Worm (Caenorhabditis elegans) whole organism, L1 larva: ENCODE measurements around the gene sri-70.

ENCODE experiments used
- elt-3 ChIP-seq, 6 experiments: fragments of 150-350 bp in 1 of 6; sonication (generic microtip); optimal IDR thresholded peaks; 2 replicates each; lab custom pipeline; 2017 to 2018; ENCODE audit warnings: missing biosample characterization in 6 of 6, missing genetic modification characterization in 6 of 6, inconsistent platforms in 1 of 6
- fkh-10 ChIP-seq: sonication (generic microtip); optimal IDR thresholded peaks from 2 replicates; lab custom pipeline; 2017; ENCODE audit warnings: missing biosample characterization, missing genetic modification reagents, missing genetic modification characterization
- lin-39 ChIP-seq: fragments of 150-350 bp; optimal IDR thresholded peaks from 2 replicates; lab custom pipeline; 2014; ENCODE audit warnings: missing biosample characterization, missing genetic modification reagents, missing genetic modification characterization
- lsy-2 ChIP-seq, 2 experiments: fragments of 150-350 bp; optimal IDR thresholded peaks; 2 replicates each; lab custom pipeline; 2014; ENCODE audit warnings: missing biosample characterization in 2 of 2, missing genetic modification characterization in 2 of 2
- nhr-28 ChIP-seq: fragments of 150-350 bp; optimal IDR thresholded peaks from 2 replicates; lab custom pipeline; 2014; ENCODE audit warnings: missing biosample characterization, missing genetic modification characterization
- nhr-84 ChIP-seq: sonication (generic microtip); optimal IDR thresholded peaks from 2 replicates; lab custom pipeline; 2017; ENCODE audit warnings: missing biosample characterization, missing genetic modification characterization
- tbx-2 ChIP-seq: sonication (generic microtip); optimal IDR thresholded peaks from 2 replicates; lab custom pipeline; 2016; ENCODE audit warnings: missing genetic modification characterization, missing compliant biosample characterization

- TF ChIP-seq lin-39, result no peak
- TF ChIP-seq tbx-2, result no peak
- no peak for TF ChIP-seq nhr-28 (tag; lab: Kevin White, UChicago)
- no peak for TF ChIP-seq lsy-2 (tag; optimal IDR thresholded peaks at IDR 0.05; lab: Kevin White, UChicago)
- no peak for TF ChIP-seq nhr-84 (tag; lab: Kevin White, UChicago)
- TF ChIP-seq elt-3 (tag; optimal IDR thresholded peaks at IDR 0.05; lab: Kevin White, UChicago), result no peak
- no peak for TF ChIP-seq fkh-10 (GFP tag; lab: Kevin White, UChicago)
Measured at ce11 chrV:17296443-17296842, 6.4 kb upstream of the sri-70 start.
